Worm (Caenorhabditis elegans) whole organism, L3 larva: ENCODE data around the gene ZC190.2.
"Not testable (repeated sequence)": the region's sequence is repeated elsewhere in the genome, so short reads cannot be mapped to it uniquely, and the experiment has no call there.

Experiments used
- egl-27 ChIP-seq: sonication (generic microtip); optimal IDR thresholded peaks from 4 replicates; lab custom pipeline; 2017; ENCODE audit warnings: missing biosample characterization, missing genetic modification reagents, missing genetic modification characterization
- nhr-25 ChIP-seq: sonication (generic microtip); optimal IDR thresholded peaks from 2 replicates; lab custom pipeline; 2017; ENCODE audit warnings: missing biosample characterization, missing genetic modification characterization
- unc-62 ChIP-seq: fragments of 150-350 bp; sonication (generic microtip); optimal IDR thresholded peaks from 4 replicates; lab custom pipeline; 2014; ENCODE audit warnings: missing biosample characterization, missing genetic modification reagents, missing genetic modification characterization

ce11 chrV:8696218-8696617 is 15.1 kb downstream of the ZC190.2 start, which contains the start of gene ZC190.10:
- not testable (repeated sequence) for TF ChIP-seq unc-62 (GFP tag; lab: Kevin White, UChicago); egl-27 (tag; lab: Kevin White, UChicago); nhr-25 (tag; lab: Kevin White, UChicago)
